Worm (Caenorhabditis elegans) whole organism, L4/young adult: ENCODE measurements around the gene K02D3.2.

Experiments
- W03F9.2 ChIP-seq: fragments of 150-350 bp; optimal IDR thresholded peaks from 2 replicates; lab custom pipeline; 2014; ENCODE audit warnings: missing biosample characterization, missing genetic modification characterization
- dao-5 ChIP-seq: sonication (generic microtip); optimal IDR thresholded peaks from 2 replicates; lab custom pipeline; 2016; ENCODE audit warnings: missing genotype, missing genetic modification characterization, moderate library complexity, missing compliant biosample characterization
- him-1 ChIP-seq: sonication (generic microtip); optimal IDR thresholded peaks from 2 replicates; lab custom pipeline; 2016; ENCODE audit warnings: missing genotype, missing genetic modification reagents, missing genetic modification characterization, missing compliant biosample characterization

K02D3.2 gene

DNA sequence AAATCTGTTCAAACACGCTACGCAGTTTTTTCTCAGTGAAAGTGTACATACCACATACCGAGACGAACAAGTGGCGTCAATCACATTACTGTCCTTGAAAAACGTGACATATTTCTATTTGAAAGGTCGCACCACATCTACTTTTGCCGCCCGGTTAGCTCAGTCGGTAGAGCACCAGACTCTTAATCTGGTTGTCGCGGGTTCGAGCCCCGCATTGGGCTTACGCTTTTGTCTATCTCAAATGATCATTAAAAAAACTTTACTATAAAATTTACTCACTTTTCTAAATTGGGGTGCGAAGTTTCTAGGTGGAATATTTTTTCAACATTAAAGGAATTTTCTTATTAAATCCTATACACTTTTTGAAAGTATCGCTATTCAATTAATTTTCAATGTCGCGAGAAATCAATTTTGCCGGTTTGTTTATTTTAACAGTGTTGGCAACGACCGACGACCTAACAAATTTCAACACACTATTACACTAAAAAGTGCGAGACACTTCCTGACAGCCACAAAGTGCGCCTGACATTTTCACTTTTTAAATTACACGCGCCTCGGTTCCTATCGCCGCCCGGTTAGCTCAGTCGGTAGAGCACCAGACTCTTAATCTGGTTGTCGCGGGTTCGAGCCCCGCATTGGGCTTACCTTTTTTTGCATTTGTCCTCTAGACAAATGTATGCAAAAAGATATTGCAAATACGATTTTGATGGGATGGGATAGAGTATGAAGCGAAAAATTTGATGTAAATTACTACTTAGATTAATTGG is 18.6 kb upstream of the K02D3.2 start:
- TF ChIP-seq dao-5 (tag; lab: Kevin White, UChicago) = no peak
- no peak for TF ChIP-seq W03F9.2 (tag; lab: Kevin White, UChicago)
- TF ChIP-seq him-1 (tag; lab: Kevin White, UChicago) = no peak

DNA sequence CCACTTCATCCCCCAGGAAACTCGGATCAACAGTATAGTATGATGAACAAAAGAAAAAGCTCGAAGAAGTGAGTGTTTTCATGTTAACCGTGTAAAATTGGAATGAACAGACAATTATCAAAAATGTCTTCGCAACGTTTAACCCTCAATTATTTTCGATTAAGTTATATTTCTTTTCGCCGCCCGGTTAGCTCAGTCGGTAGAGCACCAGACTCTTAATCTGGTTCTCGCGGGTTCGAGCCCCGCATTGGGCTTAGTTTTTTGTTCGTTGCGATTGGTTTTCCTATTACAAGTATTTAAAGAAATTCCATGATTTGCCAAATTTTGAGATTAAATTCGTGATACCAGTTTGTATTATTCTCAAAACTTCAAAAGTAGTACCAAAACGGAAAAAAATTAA is 17.9 kb upstream of the K02D3.2 start:
- no peak for TF ChIP-seq W03F9.2 (tag; lab: Kevin White, UChicago)
- TF ChIP-seq dao-5 (tag; lab: Kevin White, UChicago) = no peak
- TF ChIP-seq him-1 (tag; lab: Kevin White, UChicago) = no peak

DNA sequence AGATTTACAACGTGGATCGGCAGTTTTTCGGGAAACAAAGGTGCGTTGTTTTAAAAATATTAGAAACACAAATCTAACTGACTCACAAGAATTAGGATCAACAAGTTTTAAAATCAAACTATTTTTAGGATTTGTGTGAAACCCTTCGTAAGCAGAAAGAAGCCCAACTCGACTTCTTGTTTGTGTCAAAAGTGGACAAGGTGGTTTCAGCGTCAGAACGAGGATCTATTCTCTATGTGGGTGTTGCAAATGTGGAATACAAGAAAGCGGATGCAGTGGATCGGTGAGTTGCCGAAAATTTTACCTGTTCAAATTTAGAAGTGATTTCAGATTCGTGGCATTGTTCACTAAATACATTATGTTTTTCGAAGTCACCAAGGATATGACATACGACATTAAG is 17.2 kb upstream of the K02D3.2 start:
- TF ChIP-seq W03F9.2 (tag; lab: Kevin White, UChicago) (no peak), dao-5 (tag; lab: Kevin White, UChicago) (no peak), him-1 (tag; lab: Kevin White, UChicago) (no peak)

DNA sequence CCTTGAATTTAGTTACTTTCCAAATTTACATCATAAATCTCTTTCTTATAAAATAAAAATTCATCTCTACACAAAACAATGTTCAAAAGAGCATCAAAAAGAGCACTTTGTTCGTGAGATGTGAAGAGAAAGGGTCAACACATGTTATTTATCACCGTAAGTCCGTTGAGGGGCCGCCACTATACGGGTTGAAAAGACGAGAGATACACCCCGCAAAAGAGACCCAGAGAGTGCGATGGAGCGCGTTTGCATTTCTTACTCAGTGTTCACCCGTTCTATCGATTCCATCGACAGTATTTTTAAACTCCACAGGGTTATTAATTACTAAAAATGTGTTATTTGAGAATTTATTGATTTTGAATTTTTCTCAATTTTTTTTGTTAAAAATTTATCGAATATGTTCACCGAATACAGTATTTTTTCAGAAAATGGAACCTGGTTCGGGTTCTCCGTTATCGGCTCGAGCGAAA is 15.1 kb upstream of the K02D3.2 start, which contains the start of gene pix-1:
Gene pix-1, plus strand, starts transcription at position 420 of the 470 bp plus-strand sequence.
- TF ChIP-seq him-1 (tag; lab: Kevin White, UChicago) (peak; percentile 20), W03F9.2 (tag; lab: Kevin White, UChicago) (no peak)

DNA sequence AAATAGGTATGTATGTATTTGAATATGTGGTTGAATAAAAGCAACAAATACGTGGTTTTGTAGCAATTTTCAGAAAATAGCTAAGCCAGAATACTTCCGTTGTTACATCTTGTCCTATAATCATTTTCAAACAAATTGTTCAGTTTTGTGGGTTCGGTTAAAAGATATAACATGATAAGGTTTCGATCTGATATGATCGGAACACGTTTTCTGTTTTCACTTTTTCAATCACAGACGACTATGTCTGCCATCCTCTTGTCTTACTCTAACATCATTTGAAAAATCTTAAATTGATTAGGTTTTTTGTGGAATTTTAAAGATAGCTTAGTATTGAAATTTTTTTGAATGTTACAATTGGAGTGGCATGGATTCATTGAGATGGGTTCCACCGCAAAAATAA is 14.5 kb upstream of the K02D3.2 start:
- TF ChIP-seq him-1 (tag; lab: Kevin White, UChicago) = no peak
- TF ChIP-seq W03F9.2 (tag; lab: Kevin White, UChicago) = no peak
- TF ChIP-seq dao-5 (tag; lab: Kevin White, UChicago) = no peak

DNA sequence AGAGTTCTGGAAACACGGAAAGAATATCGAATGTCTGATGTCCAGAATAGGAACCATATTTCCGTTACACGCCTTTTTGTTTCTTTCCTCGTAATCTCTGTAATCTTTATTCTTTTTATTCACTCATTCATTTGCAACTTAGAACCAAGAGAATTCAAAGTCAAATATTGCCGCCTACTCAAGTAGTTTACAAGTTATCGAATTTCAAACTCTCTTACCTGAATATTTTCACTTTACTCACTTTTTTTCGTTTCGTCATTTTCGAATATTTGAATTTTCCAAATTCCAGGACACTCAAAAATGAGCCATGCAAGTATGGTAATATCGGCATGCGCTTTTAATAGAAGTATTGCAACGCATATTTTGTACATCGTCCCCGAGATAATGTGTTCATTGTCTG is 12.6 kb upstream of the K02D3.2 start, which contains the start of gene K11E4.6:
Gene K11E4.6, plus strand, starts transcription at position 301 of the 400 bp plus-strand sequence.
- TF ChIP-seq dao-5 (tag; lab: Kevin White, UChicago) (no peak), W03F9.2 (tag; lab: Kevin White, UChicago) (no peak), him-1 (tag; lab: Kevin White, UChicago) (no peak)

DNA sequence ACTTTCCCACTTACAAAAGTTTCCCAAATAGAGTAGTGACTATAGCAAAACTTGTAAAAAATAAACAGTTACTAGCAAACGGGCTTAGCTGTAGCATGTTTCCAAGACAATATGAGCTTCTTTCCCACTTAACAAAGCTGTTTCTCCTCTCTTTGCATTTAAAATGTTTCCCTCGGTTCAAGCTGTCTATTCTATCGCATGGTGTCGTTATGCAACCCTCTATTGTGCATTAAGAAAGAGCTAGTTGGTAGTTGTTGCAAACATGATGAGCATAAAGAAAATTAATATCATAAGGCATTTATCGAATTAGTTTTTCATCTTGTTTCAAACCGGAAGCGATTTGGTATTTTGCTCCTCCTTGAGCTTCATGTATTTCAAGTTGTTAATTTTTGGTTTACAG is 11.0 kb upstream of the K02D3.2 start, which contains the start of gene poml-1:
Gene poml-1, minus strand, starts transcription at position 101 of the 400 bp plus-strand sequence.
- TF ChIP-seq him-1 (tag; lab: Kevin White, UChicago) (no peak), W03F9.2 (tag; lab: Kevin White, UChicago) (no peak), dao-5 (tag; lab: Kevin White, UChicago) (no peak)

DNA sequence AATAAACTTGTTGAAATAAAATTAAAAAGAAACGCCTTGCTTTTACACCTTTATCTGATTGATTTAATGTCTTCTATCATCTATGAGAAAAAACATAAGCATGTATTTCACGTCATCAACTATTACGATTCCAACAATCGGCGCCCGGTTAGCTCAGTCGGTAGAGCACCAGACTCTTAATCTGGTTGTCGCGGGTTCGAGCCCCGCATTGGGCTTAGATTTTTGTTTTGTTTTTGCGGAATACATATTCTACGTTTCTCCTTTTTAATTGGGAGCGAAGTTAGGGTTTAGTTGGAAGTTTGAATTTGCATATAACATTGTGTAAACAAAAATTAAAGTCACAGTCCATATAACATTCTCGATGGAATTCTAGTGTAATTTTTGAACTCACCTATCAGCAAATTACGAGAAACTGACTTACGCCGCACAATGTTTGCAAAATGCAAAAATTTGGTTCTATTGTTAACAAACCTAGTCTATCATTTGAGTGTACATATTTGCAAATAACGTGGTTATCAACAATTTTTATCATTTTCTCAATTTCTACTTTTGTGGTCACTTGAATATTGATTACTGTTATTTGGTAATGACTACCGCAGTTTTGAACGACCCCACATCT is 5.4 kb upstream of the K02D3.2 start, which contains the start of gene shc-3:
Gene shc-3, plus strand, starts transcription at position 484 of the 619 bp plus-strand sequence.
- TF ChIP-seq W03F9.2 (tag; lab: Kevin White, UChicago) (no peak), him-1 (tag; lab: Kevin White, UChicago) (no peak), dao-5 (tag; lab: Kevin White, UChicago) (no peak)

DNA sequence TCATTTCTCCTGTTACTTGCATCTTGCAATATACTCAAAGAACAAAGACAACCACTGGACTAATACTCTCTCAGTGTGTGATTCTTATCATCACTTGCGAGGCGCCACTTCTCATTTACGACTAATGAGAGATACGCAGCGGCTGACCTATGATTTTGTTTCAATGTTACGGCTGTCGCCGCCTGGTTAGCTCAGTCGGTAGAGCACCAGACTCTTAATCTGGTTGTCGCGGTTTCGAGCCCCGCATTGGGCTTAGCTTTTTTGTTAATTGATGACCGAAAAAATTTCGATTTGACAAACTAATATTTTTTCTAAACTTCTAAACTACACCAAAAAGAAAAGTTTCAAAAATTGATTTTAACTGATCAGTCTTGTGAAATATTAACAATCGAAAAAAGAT is 4.5 kb upstream of the K02D3.2 start:
- TF ChIP-seq him-1 (tag; lab: Kevin White, UChicago) (no peak), dao-5 (tag; lab: Kevin White, UChicago) (no peak), W03F9.2 (tag; lab: Kevin White, UChicago) (no peak)

DNA sequence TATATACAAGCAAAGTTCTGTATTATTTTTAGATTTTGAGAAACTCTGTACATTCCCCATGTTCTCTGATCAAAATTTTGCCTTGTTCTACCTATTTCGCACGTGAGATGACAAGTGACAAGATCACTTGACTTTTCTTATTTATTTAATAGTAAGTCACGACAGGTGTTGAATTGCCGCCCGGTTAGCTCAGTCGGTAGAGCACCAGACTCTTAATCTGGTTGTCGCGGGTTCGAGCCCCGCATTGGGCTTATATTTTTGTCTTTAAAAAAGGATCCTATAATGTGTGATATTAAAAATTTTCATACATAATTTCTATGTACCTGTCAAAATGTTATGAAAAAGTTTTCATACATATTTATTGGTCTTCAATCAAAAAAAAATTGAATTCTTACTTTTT is 2.9 kb upstream of the K02D3.2 start:
- TF ChIP-seq him-1 (tag; lab: Kevin White, UChicago) (no peak), W03F9.2 (tag; lab: Kevin White, UChicago) (no peak), dao-5 (tag; lab: Kevin White, UChicago) (peak; percentile 62)

DNA sequence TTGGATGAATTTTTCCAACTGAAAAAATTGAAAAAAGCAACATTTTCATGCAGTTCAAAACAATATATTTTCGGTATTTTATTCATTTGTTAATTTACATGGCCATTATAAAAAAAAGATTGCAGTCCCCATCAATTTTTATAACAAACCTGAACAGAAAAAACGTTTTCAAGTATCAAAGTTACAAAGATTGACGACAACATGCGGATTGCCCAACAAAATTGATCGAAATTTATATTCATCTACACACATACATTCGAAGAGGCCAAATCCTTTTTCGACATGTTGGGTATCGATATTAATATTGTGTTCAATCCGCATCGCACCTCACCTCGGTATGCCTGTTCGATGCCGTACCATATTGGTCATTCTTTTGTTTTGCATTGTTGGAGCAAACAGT is 2.0 kb upstream of the K02D3.2 start, which contains the start of gene K11E4.1:
Gene K11E4.1, plus strand, starts transcription at position 301 of the 400 bp plus-strand sequence.
- TF ChIP-seq dao-5 (tag; lab: Kevin White, UChicago) (no peak), him-1 (tag; lab: Kevin White, UChicago) (no peak), W03F9.2 (tag; lab: Kevin White, UChicago) (no peak)

DNA sequence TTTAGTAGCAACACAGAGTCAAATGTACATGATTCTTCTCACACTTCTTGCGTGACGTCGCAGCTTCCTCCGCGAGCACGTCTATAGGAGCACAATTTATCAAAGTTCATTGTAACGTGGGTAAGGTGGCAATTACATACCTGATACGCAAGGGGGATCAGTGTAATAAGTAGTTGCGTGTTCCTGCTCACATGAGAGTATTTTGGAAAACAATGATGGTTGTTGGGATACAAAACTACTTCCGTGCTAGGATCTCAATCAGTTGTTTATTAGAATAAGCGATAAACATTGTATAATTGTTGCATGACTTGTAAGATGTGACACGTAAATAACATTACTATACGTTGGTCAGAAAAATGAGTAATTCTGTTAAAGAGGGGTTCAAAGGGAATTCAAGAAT is 1.2 kb upstream of the K02D3.2 start:
- no peak for TF ChIP-seq him-1 (tag; lab: Kevin White, UChicago)
- TF ChIP-seq W03F9.2 (tag; lab: Kevin White, UChicago) = no peak
- TF ChIP-seq dao-5 (tag; lab: Kevin White, UChicago) = no peak

DNA sequence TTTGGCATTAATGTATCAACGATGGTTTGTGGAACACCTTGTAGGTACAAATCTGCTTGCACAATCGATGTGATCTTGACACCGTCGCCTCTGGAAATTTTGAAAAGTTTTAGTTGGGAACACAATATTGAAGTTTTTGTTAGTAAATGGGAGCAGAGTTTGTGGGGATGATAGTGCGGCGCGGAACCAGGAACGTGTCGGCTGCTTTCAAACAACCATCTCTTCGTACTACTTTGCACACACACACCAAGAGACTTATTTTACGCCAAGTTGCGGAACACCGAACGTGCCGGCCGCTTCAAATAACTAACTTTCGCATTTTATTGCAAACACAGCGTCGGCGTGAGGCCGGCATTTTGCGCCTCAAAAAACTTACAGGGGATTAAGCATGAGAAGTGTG is 2.7 kb downstream of the K02D3.2 start:
- TF ChIP-seq him-1 (tag; lab: Kevin White, UChicago) (no peak), W03F9.2 (tag; lab: Kevin White, UChicago) (no peak), dao-5 (tag; lab: Kevin White, UChicago) (no peak)
